Fruit fly (Drosophila melanogaster): ENCODE results near the gene t.
A peak's percentile ranks its signal among the peaks of the same experiment; 100 is the strongest.

The t gene

DNA sequence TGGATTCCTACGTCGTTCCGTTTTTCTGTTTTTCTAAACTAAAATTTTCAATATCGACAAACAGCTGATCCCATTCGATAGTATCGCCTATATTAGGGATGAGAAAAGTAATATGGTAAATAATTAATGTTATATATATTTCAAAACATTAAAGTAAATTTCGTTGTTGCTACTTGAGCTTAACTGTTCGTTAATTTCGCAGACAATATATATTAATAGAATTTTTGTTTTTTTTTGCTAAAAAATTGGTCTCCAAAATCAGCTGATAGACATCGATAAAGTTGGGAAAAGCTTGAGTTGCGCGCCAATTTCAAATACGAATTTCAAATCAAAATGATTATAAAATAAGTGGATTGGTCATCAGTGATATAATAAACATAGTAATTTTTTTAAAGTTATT is 26.7 kb downstream of the t start, which contains the start of gene CG12118 (continued):
- TF ChIP-seq Meics (GFP tag; optimal IDR thresholded peaks at IDR 0.05): peak; percentile 73

DNA sequence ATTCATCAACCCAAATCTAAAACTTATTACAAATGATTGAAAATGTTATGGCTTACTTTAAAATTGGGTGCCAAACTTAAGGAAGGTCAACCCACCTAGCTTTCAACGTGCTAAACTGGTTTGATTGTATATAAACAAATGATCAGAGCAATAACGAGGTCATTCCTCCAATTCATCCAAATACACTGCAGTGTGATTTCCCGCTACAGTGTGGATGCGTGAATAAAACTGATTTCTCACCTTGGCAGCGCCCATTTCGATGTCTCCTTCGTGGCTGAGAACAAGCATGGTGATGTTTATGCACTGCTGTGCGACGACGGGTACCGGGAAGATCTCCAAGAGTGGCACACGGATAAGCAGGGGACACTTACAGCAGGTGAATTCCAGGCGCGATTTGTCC is 27.7 kb downstream of the t start:
- TF ChIP-seq CkIIα-i1 (GFP tag; IDR thresholded peaks at IDR 0.05) (no peak), inv (GFP tag; IDR thresholded peaks at IDR 0.05; ENCODE audit: partially characterized antibody) (no peak), cas (GFP tag; IDR thresholded peaks at IDR 0.05) (no peak), NC2α (GFP tag; optimal IDR thresholded peaks at IDR 0.05) (no peak), CG18599 (GFP tag; optimal IDR thresholded peaks at IDR 0.05) (no peak), NFAT (GFP tag; IDR thresholded peaks at IDR 0.05) (no peak), pnt (GFP tag; optimal IDR thresholded peaks at IDR 0.05) (no peak), sob (GFP tag; IDR thresholded peaks at IDR 0.05) (no peak), Ada2b (GFP tag; IDR thresholded peaks at IDR 0.05) (no peak), chif (GFP tag; optimal IDR thresholded peaks at IDR 0.05) (no peak), Hmr (GFP tag; optimal IDR thresholded peaks at IDR 0.05) (no peak), ttk (GFP tag; IDR thresholded peaks at IDR 0.05) (no peak), CTCF (GFP tag; optimal IDR thresholded peaks at IDR 0.05) (no peak), slp2 (GFP tag; optimal IDR thresholded peaks at IDR 0.05) (no peak), B-H1 (GFP tag; IDR thresholded peaks at IDR 0.05) (no peak)

DNA sequence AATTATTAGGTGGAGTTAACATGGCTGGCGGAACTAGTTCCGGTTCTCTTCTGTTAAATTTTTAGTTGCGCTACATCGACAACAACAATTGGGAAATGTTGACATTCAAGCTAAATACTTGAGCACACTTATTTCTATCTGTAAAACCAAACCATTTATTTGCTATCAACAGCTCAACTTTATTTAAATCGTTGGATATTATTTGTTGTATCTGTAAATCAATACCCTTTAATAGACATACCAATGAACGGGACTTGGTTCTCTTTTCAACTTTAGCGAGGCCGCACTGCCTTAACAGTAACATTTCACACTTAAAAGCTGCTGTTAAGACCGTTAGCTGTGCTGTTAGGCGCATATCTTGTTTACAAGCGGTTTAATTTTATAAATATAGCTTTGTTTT is 29.5 kb downstream of the t start, which contains the start of gene CG12106:
CG12106 (plus strand) TSS at position 295 of the 400 bp plus-strand sequence.
- TF ChIP-seq Hr51 (GFP tag; optimal IDR thresholded peaks at IDR 0.05): peak in 1 of 2 experiments; percentile 48
- TF ChIP-seq ems (GFP tag; optimal IDR thresholded peaks at IDR 0.05): peak; percentile 8
- no peak; the same call in 2 of the 3 replicates for TF ChIP-seq croc (GFP tag; conservative IDR thresholded peaks at IDR 0.05)
- no peak for TF ChIP-seq CG17568 (GFP tag; optimal IDR thresholded peaks at IDR 0.05)
- TF ChIP-seq Hr78 (GFP tag; optimal IDR thresholded peaks at IDR 0.05): no peak
- TF ChIP-seq CG10979 (tag; optimal IDR thresholded peaks at IDR 0.05): peak; percentile 16
- TF ChIP-seq Aef1 (GFP tag; IDR thresholded peaks at IDR 0.05): peak; percentile 59; the same call in 2 of the 3 replicates
- TF ChIP-seq CG8765 (GFP tag; IDR thresholded peaks at IDR 0.05): no peak
- no peak for TF ChIP-seq CG10431 (GFP tag; optimal IDR thresholded peaks at IDR 0.05)
- TF ChIP-seq CG14965 (GFP tag; optimal IDR thresholded peaks at IDR 0.05; ENCODE audit: borderline replicate concordance): no peak
- TF ChIP-seq CG3065 (GFP tag; optimal IDR thresholded peaks at IDR 0.05): no peak
- TF ChIP-seq fd64A (GFP tag; optimal IDR thresholded peaks at IDR 0.05): no peak
- TF ChIP-seq abd-A (tag; optimal IDR thresholded peaks at IDR 0.05): no peak
- TF ChIP-seq Sin3A (optimal IDR thresholded peaks at IDR 0.05): no peak
- 0 out of 2 replicates have a peak, but pooled peaks have one; percentile 37 for TF ChIP-seq Rx (GFP tag; IDR thresholded peaks at IDR 0.05)
- TF ChIP-seq unpg (GFP tag; optimal IDR thresholded peaks at IDR 0.05): peak; percentile 59
- TF ChIP-seq fu2 (GFP tag; optimal IDR thresholded peaks at IDR 0.05): no peak
- no peak for TF ChIP-seq D19B (GFP tag; optimal IDR thresholded peaks at IDR 0.05)
- no peak for TF ChIP-seq CG17612 (GFP tag; IDR thresholded peaks at IDR 0.05)
- TF ChIP-seq CG10274 (GFP tag; optimal IDR thresholded peaks at IDR 0.05): peak; percentile 36
- TF ChIP-seq cad (GFP tag; optimal IDR thresholded peaks at IDR 0.05): no peak
- no peak for TF ChIP-seq usp (GFP tag; optimal IDR thresholded peaks at IDR 0.05)
- peak; percentile 33 for TF ChIP-seq CG18619 (GFP tag; optimal IDR thresholded peaks at IDR 0.05)
- TF ChIP-seq knrl (GFP tag; IDR thresholded peaks at IDR 0.05; ENCODE audit: partially characterized antibody): no peak
- TF ChIP-seq CG10209 (GFP tag; optimal IDR thresholded peaks at IDR 0.05): peak; percentile 12
- no peak for TF ChIP-seq Trl (optimal IDR thresholded peaks at IDR 0.05)
- peak; percentile 39 for TF ChIP-seq Trl (GFP tag; optimal IDR thresholded peaks at IDR 0.05)
- peak; percentile 26 for TF ChIP-seq CG1602 (GFP tag; optimal IDR thresholded peaks at IDR 0.05)
- TF ChIP-seq CG16813 (GFP tag; IDR thresholded peaks at IDR 0.05; ENCODE audit: partially characterized antibody): no peak
- TF ChIP-seq CG9876 (GFP tag; optimal IDR thresholded peaks at IDR 0.05): no peak
- TF ChIP-seq CG10565 (GFP tag; optimal IDR thresholded peaks at IDR 0.05): no peak
- no peak for TF ChIP-seq CG6272 (GFP tag; IDR thresholded peaks at IDR 0.05)
- no peak for TF ChIP-seq Vsx1 (GFP tag; optimal IDR thresholded peaks at IDR 0.05)
- TF ChIP-seq kay (GFP tag; optimal IDR thresholded peaks at IDR 0.05): no peak
- no peak for TF ChIP-seq ase (GFP tag; IDR thresholded peaks at IDR 0.05)

Measured in whole organism, embryonic.